Worm (Caenorhabditis elegans) whole organism, L1 larva: ENCODE results near the gene C09F5.3.

Experiments used
- C16A3.4 ChIP-seq: fragments of 150-350 bp; optimal IDR thresholded peaks from 2 replicates; lab custom pipeline; 2014; ENCODE audit warnings: missing biosample characterization, missing genetic modification characterization
- F16B12.6 ChIP-seq: fragments of 150-350 bp; optimal IDR thresholded peaks from 2 replicates; lab custom pipeline; 2014; ENCODE audit warnings: missing biosample characterization, missing genetic modification characterization
- Y116A8C.19 ChIP-seq: sonication (generic microtip); optimal IDR thresholded peaks from 2 replicates; lab custom pipeline; 2016; ENCODE audit warnings: missing compliant biosample characterization, missing genetic modification characterization, borderline replicate concordance
- aha-1 ChIP-seq: fragments of 150-350 bp; optimal IDR thresholded peaks from 2 replicates; lab custom pipeline; 2014; ENCODE audit warnings: missing biosample characterization, missing genetic modification characterization
- aly-2 ChIP-seq: fragments of 150-350 bp; optimal IDR thresholded peaks from 2 replicates; lab custom pipeline; 2014; ENCODE audit warnings: missing biosample characterization, missing genetic modification characterization
- ama-1 ChIP-seq: fragments of 150-350 bp; optimal IDR thresholded peaks from 2 replicates; lab custom pipeline; 2014
- blmp-1 ChIP-seq: fragments of 150-350 bp; optimal IDR thresholded peaks from 2 replicates; lab custom pipeline; 2014; ENCODE audit warnings: missing biosample characterization, missing genetic modification characterization
- ceh-8 ChIP-seq: fragments of 200-800 bp; sonication (Bioruptor generic); optimal IDR thresholded peaks from 2 replicates; lab custom pipeline; 2018; ENCODE audit warnings: mild to moderate bottlenecking, missing genetic modification characterization, moderate library complexity, missing compliant biosample characterization
- ceh-82 ChIP-seq, 3 experiments: fragments of 150-350 bp in 1 of 3; sonication (generic microtip) in 2 of 3; optimal IDR thresholded peaks; 2 replicates each; lab custom pipeline; 2014 to 2017; ENCODE audit warnings: missing biosample characterization in 3 of 3, missing genetic modification characterization in 3 of 3
- ceh-88 ChIP-seq: fragments of 200-800 bp; sonication (Bioruptor generic); IDR thresholded peaks from 2 replicates; pipeline ENCODE4 v1.3.6; 2022; ENCODE audit warnings: missing genetic modification characterization, missing compliant biosample characterization
- ces-1 ChIP-seq: fragments of 150-350 bp; optimal IDR thresholded peaks from 2 replicates; lab custom pipeline; 2014; ENCODE audit warnings: missing biosample characterization, missing genetic modification reagents, missing genetic modification characterization
- dsc-1 ChIP-seq: sonication (generic microtip); optimal IDR thresholded peaks from 2 replicates; lab custom pipeline; 2016; ENCODE audit warnings: mild to moderate bottlenecking, missing genetic modification characterization, missing compliant biosample characterization
- efl-1 ChIP-seq, 4 experiments: fragments of 150-350 bp; optimal IDR thresholded peaks in 3 of 4; peaks in 1 of 4; 1 replicate in 1 of 4; 2 replicates in 3 of 4; lab custom pipeline; 2014; ENCODE audit warnings: missing biosample characterization in 2 of 4, missing genetic modification characterization in 2 of 4, missing genetic modification reagents in 2 of 4
- efl-3 ChIP-seq: fragments of 200-800 bp; sonication (Bioruptor generic); optimal IDR thresholded peaks from 2 replicates; lab custom pipeline; 2018; ENCODE audit warnings: mild to moderate bottlenecking, missing genetic modification characterization, missing compliant biosample characterization
- egl-13 ChIP-seq: sonication (generic microtip); optimal IDR thresholded peaks from 2 replicates; lab custom pipeline; 2016; ENCODE audit warnings: missing genotype, missing genetic modification reagents, missing genetic modification characterization, missing compliant biosample characterization
- elt-2 ChIP-seq: sonication (generic microtip); optimal IDR thresholded peaks from 2 replicates; lab custom pipeline; 2016; ENCODE audit warnings: missing genetic modification characterization, mild to moderate bottlenecking, inconsistent platforms, missing compliant biosample characterization, missing genetic modification reagents
- ets-5 ChIP-seq: fragments of 200-800 bp; sonication (Bioruptor generic); IDR thresholded peaks from 2 replicates; pipeline ENCODE4 v1.3.6; 2022; ENCODE audit warnings: missing genetic modification characterization, missing compliant biosample characterization
- fkh-10 ChIP-seq: sonication (generic microtip); optimal IDR thresholded peaks from 2 replicates; lab custom pipeline; 2017; ENCODE audit warnings: missing biosample characterization, missing genetic modification reagents, missing genetic modification characterization
- fkh-4 ChIP-seq: sonication (generic microtip); optimal IDR thresholded peaks from 2 replicates; lab custom pipeline; 2016; ENCODE audit warnings: missing compliant biosample characterization, missing genetic modification characterization, borderline replicate concordance
- fos-1 ChIP-seq: fragments of 150-350 bp; optimal IDR thresholded peaks from 2 replicates; lab custom pipeline; 2014; ENCODE audit warnings: missing biosample characterization, missing genetic modification characterization
- grh-1 ChIP-seq: fragments of 200-800 bp; sonication (Bioruptor generic); IDR thresholded peaks from 2 replicates; pipeline ENCODE4 v1.3.6; 2022; ENCODE audit warnings: missing genetic modification reagents, missing genetic modification characterization, missing compliant biosample characterization
- hpl-2 ChIP-seq: fragments of 150-350 bp; optimal IDR thresholded peaks from 2 replicates; lab custom pipeline; 2014; ENCODE audit warnings: missing biosample characterization, missing genetic modification reagents, missing genetic modification characterization
- lin-14 ChIP-seq: fragments of 200-800 bp; sonication (Bioruptor generic); optimal IDR thresholded peaks from 2 replicates; lab custom pipeline; 2018; ENCODE audit warnings: mild to moderate bottlenecking, missing genetic modification characterization, moderate library complexity, missing compliant biosample characterization
- lin-39 ChIP-seq: fragments of 150-350 bp; optimal IDR thresholded peaks from 2 replicates; lab custom pipeline; 2014; ENCODE audit warnings: missing biosample characterization, missing genetic modification reagents, missing genetic modification characterization
- lsy-2 ChIP-seq, 2 experiments: fragments of 150-350 bp; optimal IDR thresholded peaks; 2 replicates each; lab custom pipeline; 2014; ENCODE audit warnings: missing biosample characterization in 2 of 2, missing genetic modification characterization in 2 of 2
- mep-1 ChIP-seq: fragments of 150-350 bp; optimal IDR thresholded peaks from 2 replicates; lab custom pipeline; 2014; ENCODE audit warnings: missing biosample characterization, missing genetic modification characterization
- nhr-11 ChIP-seq: fragments of 150-350 bp; optimal IDR thresholded peaks from 2 replicates; lab custom pipeline; 2014; ENCODE audit warnings: missing biosample characterization, missing genetic modification characterization
- nhr-12 ChIP-seq: sonication (generic microtip); optimal IDR thresholded peaks from 2 replicates; lab custom pipeline; 2017; ENCODE audit warnings: missing biosample characterization, missing genetic modification characterization
- nhr-28 ChIP-seq: fragments of 150-350 bp; optimal IDR thresholded peaks from 2 replicates; lab custom pipeline; 2014; ENCODE audit warnings: missing biosample characterization, missing genetic modification characterization
- nhr-47 ChIP-seq: sonication (generic microtip); optimal IDR thresholded peaks from 2 replicates; lab custom pipeline; 2016; ENCODE audit warnings: mild to moderate bottlenecking, missing genetic modification characterization, moderate library complexity, missing compliant biosample characterization
- nhr-71 ChIP-seq: sonication (generic microtip); optimal IDR thresholded peaks from 2 replicates; lab custom pipeline; 2016; ENCODE audit warnings: mild to moderate bottlenecking, missing genetic modification characterization, moderate library complexity, missing compliant biosample characterization
- nhr-76 ChIP-seq: sonication (generic microtip); optimal IDR thresholded peaks from 2 replicates; lab custom pipeline; 2017; ENCODE audit warnings: missing biosample characterization, missing genetic modification characterization
- nhr-84 ChIP-seq: sonication (generic microtip); optimal IDR thresholded peaks from 2 replicates; lab custom pipeline; 2017; ENCODE audit warnings: missing biosample characterization, missing genetic modification characterization
- nhr-85 ChIP-seq: sonication (generic microtip); peaks from one replicate; lab custom pipeline; 2016; ENCODE audit warnings: missing genetic modification characterization, inconsistent platforms, missing compliant biosample characterization
- pqm-1 ChIP-seq: sonication (generic microtip); optimal IDR thresholded peaks from 3 replicates; lab custom pipeline; 2017; ENCODE audit warnings: missing biosample characterization, missing genetic modification characterization
- rnt-1 ChIP-seq: sonication (generic microtip); optimal IDR thresholded peaks from 2 replicates; lab custom pipeline; 2016; ENCODE audit warnings: mild to moderate bottlenecking, missing genetic modification characterization, moderate library complexity, missing compliant biosample characterization
- snu-23 ChIP-seq: sonication (generic microtip); optimal IDR thresholded peaks from 2 replicates; lab custom pipeline; 2016; ENCODE audit warnings: missing genetic modification characterization, missing compliant biosample characterization
- sox-4 ChIP-seq: sonication (generic microtip); optimal IDR thresholded peaks from 2 replicates; lab custom pipeline; 2016; ENCODE audit warnings: missing genetic modification characterization, missing compliant biosample characterization
- sptf-1 ChIP-seq: fragments of 150-350 bp; optimal IDR thresholded peaks from 2 replicates; lab custom pipeline; 2014; ENCODE audit warnings: missing biosample characterization, missing genetic modification characterization
- sup-37 ChIP-seq: fragments of 200-800 bp; sonication (Bioruptor generic); optimal IDR thresholded peaks from 2 replicates; lab custom pipeline; 2018; ENCODE audit warnings: mild to moderate bottlenecking, missing genetic modification characterization, missing compliant biosample characterization
- swsn-7 ChIP-seq: sonication (generic microtip); optimal IDR thresholded peaks from 2 replicates; lab custom pipeline; 2016; ENCODE audit warnings: missing genetic modification characterization, missing compliant biosample characterization
- tbx-2 ChIP-seq: sonication (generic microtip); optimal IDR thresholded peaks from 2 replicates; lab custom pipeline; 2016; ENCODE audit warnings: missing genetic modification characterization, missing compliant biosample characterization
- tlp-1 ChIP-seq: fragments of 150-350 bp; optimal IDR thresholded peaks from 2 replicates; lab custom pipeline; 2014; ENCODE audit warnings: missing biosample characterization, missing genetic modification characterization
- unc-130 ChIP-seq: fragments of 150-350 bp; optimal IDR thresholded peaks from 2 replicates; lab custom pipeline; 2017; ENCODE audit warnings: missing biosample characterization, missing genetic modification characterization, inconsistent platforms
- unc-98 ChIP-seq: fragments of 200-800 bp; sonication (Bioruptor generic); IDR thresholded peaks from 2 replicates; pipeline ENCODE4 v1.3.6; 2022; ENCODE audit warnings: missing genetic modification characterization, missing compliant biosample characterization
- vab-15 ChIP-seq: sonication (generic microtip); optimal IDR thresholded peaks from 2 replicates; lab custom pipeline; 2017; ENCODE audit warnings: missing genotype, mild to moderate bottlenecking, missing genetic modification characterization, missing compliant biosample characterization
- xbp-1 ChIP-seq: sonication (generic microtip); optimal IDR thresholded peaks from 2 replicates; lab custom pipeline; 2016; ENCODE audit warnings: missing genetic modification characterization, missing compliant biosample characterization
- ztf-11 ChIP-seq, 2 experiments: sonication (generic microtip); optimal IDR thresholded peaks; 2 replicates each; lab custom pipeline; 2016 to 2017; ENCODE audit warnings: missing genetic modification characterization in 2 of 2, missing biosample characterization in 1 of 2, missing compliant biosample characterization in 1 of 2
- ztf-4 ChIP-seq: fragments of 150-350 bp; optimal IDR thresholded peaks from 2 replicates; lab custom pipeline; 2014; ENCODE audit warnings: missing biosample characterization, missing genetic modification characterization

The C09F5.3 gene

DNA sequence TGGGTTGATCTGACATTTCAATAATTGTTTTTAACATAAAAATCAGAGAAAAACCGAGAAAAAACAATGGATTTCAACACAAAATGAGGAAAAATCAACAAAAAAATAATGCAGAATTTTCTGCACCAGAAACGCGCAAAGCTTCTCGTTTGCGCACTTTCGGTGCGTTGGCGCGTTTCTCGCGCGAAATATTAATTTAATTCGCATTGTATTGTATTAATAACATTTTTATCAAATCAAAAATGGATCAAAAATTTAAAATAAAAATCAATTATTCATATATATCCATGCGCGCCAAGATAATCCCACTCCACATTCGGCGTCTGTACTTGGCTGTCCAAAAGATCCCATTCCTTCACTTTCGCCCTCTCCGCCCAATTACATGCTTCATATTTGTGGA lies 30.4 kb downstream of the C09F5.3 start, which contains the start of gene fem-2 (continued):
- TF ChIP-seq ama-1 (lab: Kevin White, UChicago) (no peak), C16A3.4 (tag; lab: Kevin White, UChicago) (peak; percentile 46), lin-39 (tag; lab: Kevin White, UChicago) (no peak), snu-23 (GFP tag; lab: Kevin White, UChicago) (peak; percentile 62), nhr-85 (tag; lab: Kevin White, UChicago) (peak; percentile 76), ces-1 (GFP tag; lab: Kevin White, UChicago) (no peak), sox-4 (tag; lab: Kevin White, UChicago) (peak; percentile 6), nhr-76 (no peak), rnt-1 (tag; lab: Kevin White, UChicago) (peak; percentile 24), hpl-2 (GFP tag; lab: Kevin White, UChicago) (no peak), unc-98 (GFP tag; lab: Robert Waterston, UW) (no peak), sptf-1 (no peak), fkh-4 (tag; lab: Kevin White, UChicago) (no peak), vab-15 (tag; lab: Kevin White, UChicago) (no peak), nhr-12 (tag; lab: Kevin White, UChicago) (no peak), ceh-88 (no peak), aly-2 (tag; lab: Kevin White, UChicago) (no peak), tlp-1 (tag; lab: Kevin White, UChicago) (no peak), elt-2 (tag; lab: Kevin White, UChicago) (no peak), pqm-1 (no peak), mep-1 (tag; lab: Kevin White, UChicago) (peak; percentile 79), F16B12.6 (tag; lab: Kevin White, UChicago) (no peak), ets-5 (GFP tag; lab: Robert Waterston, UW) (no peak), lin-14 (GFP tag; lab: Kevin White, UChicago) (no peak), ceh-82 (tag; optimal IDR thresholded peaks at IDR 0.05; lab: Kevin White, UChicago) (peak; percentile 30 to 63 (median 38)), blmp-1 (tag; lab: Kevin White, UChicago) (peak; percentile 42), fos-1 (tag; lab: Kevin White, UChicago) (no peak), dsc-1 (tag; lab: Kevin White, UChicago) (peak; percentile 16), nhr-84 (tag; lab: Kevin White, UChicago) (no peak), nhr-71 (tag; lab: Kevin White, UChicago) (peak; percentile 64), fkh-10 (GFP tag; lab: Kevin White, UChicago) (no peak), lsy-2 (tag; optimal IDR thresholded peaks at IDR 0.05; lab: Kevin White, UChicago) (peak; percentile 57 to 67), unc-130 (tag; lab: Kevin White, UChicago) (peak; percentile 22), ztf-4 (no peak), grh-1 (GFP tag; lab: Robert Waterston, UW) (no peak), aha-1 (tag; lab: Kevin White, UChicago) (no peak), Y116A8C.19 (tag; lab: Kevin White, UChicago) (no peak), efl-1 (optimal IDR thresholded peaks at IDR 0.05; lab: Kevin White, UChicago) (peak; percentile 32 to 47), efl-1 (GFP tag; optimal IDR thresholded peaks at IDR 0.05 in 1 of 2; lab: Kevin White, UChicago) (peak; percentile 52 to 90), xbp-1 (tag; lab: Kevin White, UChicago) (peak; percentile 50), swsn-7 (tag; lab: Kevin White, UChicago) (peak; percentile 52), egl-13 (tag; lab: Kevin White, UChicago) (no peak), sup-37 (GFP tag; lab: Kevin White, UChicago) (no peak), nhr-47 (peak; percentile 66)

DNA sequence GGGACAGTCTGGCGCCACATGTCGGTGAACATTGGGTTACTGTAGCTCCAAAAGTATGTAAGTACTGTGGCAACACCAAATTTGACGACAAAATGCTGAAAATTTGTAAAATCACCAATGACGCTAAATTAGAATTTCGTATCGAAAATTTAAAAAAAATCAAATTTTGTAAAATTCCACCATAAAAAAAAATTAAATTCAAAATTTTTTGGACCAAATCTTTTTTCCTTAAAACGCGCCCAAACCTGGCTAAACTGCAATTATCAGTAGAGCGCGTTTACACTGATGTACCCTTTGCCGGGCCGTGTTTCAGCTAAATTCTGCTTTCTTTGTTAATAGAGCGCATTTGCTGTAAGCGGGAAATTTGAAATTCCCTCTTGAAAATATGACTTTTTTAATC lies 33.6 kb downstream of the C09F5.3 start, which contains the start of gene T19C3.6:
TSS of gene T19C3.6 (minus strand) at position 101 of the 400 bp plus-strand sequence.
- no peak for TF ChIP-seq tbx-2
- TF ChIP-seq unc-98 (GFP tag; lab: Robert Waterston, UW): no peak
- no peak for TF ChIP-seq efl-3 (GFP tag; lab: Kevin White, UChicago)
- TF ChIP-seq xbp-1 (tag; lab: Kevin White, UChicago): no peak
- no peak for TF ChIP-seq ztf-11 (tag; optimal IDR thresholded peaks at IDR 0.05; lab: Kevin White, UChicago)
- TF ChIP-seq ceh-8: no peak
- no peak for TF ChIP-seq nhr-84 (tag; lab: Kevin White, UChicago)
- no peak for TF ChIP-seq nhr-11 (tag; lab: Kevin White, UChicago)
- no peak for TF ChIP-seq nhr-28 (tag; lab: Kevin White, UChicago)
- TF ChIP-seq grh-1 (GFP tag; lab: Robert Waterston, UW): no peak
- TF ChIP-seq dsc-1 (tag; lab: Kevin White, UChicago): no peak
- no peak for TF ChIP-seq unc-130 (tag; lab: Kevin White, UChicago)
